Fruit fly (Drosophila melanogaster) whole organism, embryonic: Measurements from ENCODE around the gene Rlb1.
A peak's percentile ranks its signal among the peaks of the same experiment; 100 is the strongest.

Source experiments
- Atf6 ChIP-seq: fragments of 200-800 bp; sonication (Bioruptor generic); IDR thresholded peaks from 2 replicates; pipeline ENCODE4 v1.3.6; 2022; ENCODE audit warnings: missing biosample characterization, missing genetic modification characterization
- Awh ChIP-seq: fragments of 200-800 bp; sonication (Bioruptor generic); IDR thresholded peaks from 2 replicates; pipeline ENCODE4, ENCODE4 v1.3.6; 2022; ENCODE audit warnings: missing biosample characterization, missing genetic modification characterization
- Bdp1 ChIP-seq: fragments of 200-800 bp; sonication (Bioruptor generic); optimal IDR thresholded peaks from 3 replicates; lab custom pipeline; 2016; ENCODE audit warnings: missing biosample characterization, missing genetic modification characterization
- CG12299 ChIP-seq: fragments of 200-800 bp; sonication (Bioruptor generic); optimal IDR thresholded peaks from 2 replicates; lab custom pipeline; 2018; ENCODE audit warnings: missing biosample characterization, mild to moderate bottlenecking, missing genetic modification characterization
- CG13287 ChIP-seq: fragments of 200-800 bp; sonication (Bioruptor generic); IDR thresholded peaks from 2 replicates; pipeline ENCODE4 v1.3.6; 2022; ENCODE audit warnings: missing biosample characterization, missing genetic modification characterization; ENCODE audit not compliant: partially characterized antibody
- CG18262 ChIP-seq: fragments of 200-800 bp; optimal IDR thresholded peaks from 3 replicates; lab custom pipeline; 2019; ENCODE audit warnings: missing biosample characterization, mild to moderate bottlenecking, missing genetic modification characterization, moderate library complexity
- CG18599 ChIP-seq: fragments of 200-800 bp; sonication (Bioruptor generic); optimal IDR thresholded peaks from 3 replicates; lab custom pipeline; 2017; ENCODE audit warnings: missing biosample characterization, missing genetic modification characterization, mild to moderate bottlenecking, moderate library complexity, missing genetic modification reagents
- CG2678 ChIP-seq: fragments of 200-800 bp; sonication (Bioruptor generic); optimal IDR thresholded peaks from 3 replicates; lab custom pipeline; 2019; ENCODE audit warnings: missing biosample characterization, mild to moderate bottlenecking, missing genetic modification characterization, moderate library complexity
- CG2712 ChIP-seq: fragments of 200-800 bp; optimal IDR thresholded peaks from 3 replicates; lab custom pipeline; 2019; ENCODE audit warnings: missing biosample characterization, mild to moderate bottlenecking, missing genetic modification characterization, moderate library complexity
- CG3065 ChIP-seq: fragments of 200-800 bp; sonication (Bioruptor generic); optimal IDR thresholded peaks from 2 replicates; lab custom pipeline; 2016; ENCODE audit warnings: missing biosample characterization, missing genetic modification characterization
- CG4328 ChIP-seq: fragments of 200-800 bp; sonication (Bioruptor generic); optimal IDR thresholded peaks from 3 replicates; lab custom pipeline; 2017; ENCODE audit warnings: missing biosample characterization, missing genetic modification reagents, missing genetic modification characterization
- CG5245 ChIP-seq: fragments of 200-800 bp; sonication (Bioruptor generic); optimal IDR thresholded peaks from 3 replicates; lab custom pipeline; 2016; ENCODE audit warnings: missing biosample characterization, missing genetic modification characterization
- CG6254 ChIP-seq: fragments of 200-800 bp; sonication (Bioruptor generic); optimal IDR thresholded peaks from 3 replicates; lab custom pipeline; 2017; ENCODE audit warnings: mild to moderate bottlenecking, missing biosample characterization, missing genetic modification reagents, missing genetic modification characterization
- CG6272 ChIP-seq: fragments of 200-800 bp; sonication (Bioruptor generic); IDR thresholded peaks from 2 replicates; pipeline ENCODE4 v1.3.6; 2022; ENCODE audit warnings: missing biosample characterization, missing genetic modification characterization
- CG6683 ChIP-seq: fragments of 200-800 bp; sonication (Bioruptor generic); optimal IDR thresholded peaks from 2 replicates; lab custom pipeline; 2017; ENCODE audit warnings: missing biosample characterization, mild to moderate bottlenecking, missing genetic modification characterization, missing genetic modification reagents
- CG7928 ChIP-seq: fragments of 200-800 bp; sonication (Bioruptor generic); optimal IDR thresholded peaks from 2 replicates; lab custom pipeline; 2017; ENCODE audit warnings: missing biosample characterization, mild to moderate bottlenecking, missing genetic modification characterization
- CG8388 ChIP-seq: fragments of 200-800 bp; sonication (Bioruptor generic); optimal IDR thresholded peaks from 2 replicates; lab custom pipeline; 2019; ENCODE audit warnings: missing biosample characterization, mild to moderate bottlenecking, missing genetic modification characterization, moderate library complexity
- CG8478 ChIP-seq: fragments of >200 bp; optimal IDR thresholded peaks from 2 replicates; lab custom pipeline; 2018
- CG9727 ChIP-seq: fragments of 200-800 bp; sonication (Bioruptor generic); optimal IDR thresholded peaks from 3 replicates; lab custom pipeline; 2017; ENCODE audit warnings: missing biosample characterization, mild to moderate bottlenecking, missing genetic modification characterization
- CG9876 ChIP-seq: fragments of 200-800 bp; sonication (Bioruptor generic); optimal IDR thresholded peaks from 2 replicates; lab custom pipeline; 2016; ENCODE audit warnings: missing biosample characterization, missing genetic modification characterization
- CkIIα-i1 ChIP-seq: fragments of 200-800 bp; sonication (Bioruptor generic); IDR thresholded peaks from 2 replicates; pipeline ENCODE4 v1.3.6; 2022; ENCODE audit warnings: missing biosample characterization, missing genetic modification characterization
- Dfd ChIP-seq, 2 experiments: fragments of >200 bp; optimal IDR thresholded peaks; 2 replicates each; lab custom pipeline; 2017; ENCODE audit warnings: missing biosample characterization in 2 of 2, missing genetic modification characterization in 2 of 2
- Kr ChIP-seq: fragments of 200-800 bp; sonication (Bioruptor generic); optimal IDR thresholded peaks from 2 replicates; lab custom pipeline; 2017; ENCODE audit warnings: missing biosample characterization, mild to moderate bottlenecking, missing genetic modification characterization
- Med ChIP-seq: fragments of 200-800 bp; sonication (Bioruptor generic); peaks from one replicate; lab custom pipeline; 2016; ENCODE audit warnings: missing biosample characterization, missing genetic modification characterization, mild to moderate bottlenecking, inconsistent platforms, moderate library complexity
- Myb ChIP-seq: fragments of 200-800 bp; sonication (Bioruptor generic); optimal IDR thresholded peaks from 2 replicates; lab custom pipeline; 2016; ENCODE audit warnings: missing biosample characterization, missing genetic modification characterization
- Ptx1 ChIP-seq: fragments of 200-800 bp; sonication (Bioruptor generic); IDR thresholded peaks from 2 replicates; pipeline ENCODE4 v1.3.6; 2022; ENCODE audit warnings: missing biosample characterization, missing genetic modification characterization
- Taf1 ChIP-seq: fragments of 200-800 bp; sonication (Bioruptor generic); IDR thresholded peaks from 2 replicates; pipeline ENCODE4 v1.3.6; 2022; ENCODE audit warnings: missing biosample characterization, missing genetic modification characterization
- al ChIP-seq: fragments of 200-800 bp; sonication (Bioruptor generic); IDR thresholded peaks from 2 replicates; pipeline ENCODE4 v1.3.6; 2022; ENCODE audit warnings: missing biosample characterization, missing genetic modification characterization
- bbx ChIP-seq: fragments of 200-800 bp; sonication (Bioruptor generic); IDR thresholded peaks from 2 replicates; pipeline ENCODE4 v1.3.6; 2022; ENCODE audit warnings: missing biosample characterization, missing genetic modification characterization; ENCODE audit not compliant: partially characterized antibody
- cad ChIP-seq: fragments of >200 bp; optimal IDR thresholded peaks from 2 replicates; lab custom pipeline; 2017; ENCODE audit warnings: missing biosample characterization, missing genetic modification characterization
- da ChIP-seq: fragments of 200-800 bp; sonication (Bioruptor generic); optimal IDR thresholded peaks from 2 replicates; lab custom pipeline; 2016; ENCODE audit warnings: missing biosample characterization, missing genetic modification characterization
- dimm ChIP-seq: fragments of 200-800 bp; sonication (Bioruptor generic); IDR thresholded peaks from 2 replicates; pipeline ENCODE4 v1.3.6; 2022; ENCODE audit warnings: missing biosample characterization, missing genetic modification characterization
- eve ChIP-seq, 2 experiments: fragments of >200 bp; optimal IDR thresholded peaks; 2 replicates each; lab custom pipeline; 2017; ENCODE audit warnings: missing biosample characterization in 2 of 2, missing genetic modification characterization in 2 of 2
- fru ChIP-seq: fragments of >200 bp; optimal IDR thresholded peaks from 2 replicates; lab custom pipeline; 2017
- gcm ChIP-seq: fragments of 200-800 bp; sonication (Bioruptor generic); optimal IDR thresholded peaks from 2 replicates; lab custom pipeline; 2019; ENCODE audit warnings: missing biosample characterization, mild to moderate bottlenecking, missing genetic modification characterization, moderate library complexity
- gfzf ChIP-seq: fragments of 200-800 bp; sonication (Bioruptor generic); optimal IDR thresholded peaks from 2 replicates; lab custom pipeline; 2016; ENCODE audit warnings: missing biosample characterization, mild to moderate bottlenecking, missing genetic modification characterization, moderate library complexity
- insv ChIP-seq, 2 experiments: fragments of 200-800 bp; sonication (Bioruptor generic); optimal IDR thresholded peaks; 3 replicates each; lab custom pipeline; 2016 to 2018; ENCODE audit warnings: missing biosample characterization in 2 of 2, missing genetic modification characterization in 2 of 2
- jing ChIP-seq: fragments of 200-800 bp; sonication (Bioruptor generic); optimal IDR thresholded peaks from 2 replicates; lab custom pipeline; 2018; ENCODE audit warnings: missing biosample characterization, mild to moderate bottlenecking, missing genetic modification characterization
- nerfin-2 ChIP-seq: fragments of 200-800 bp; sonication (Bioruptor generic); IDR thresholded peaks from 2 replicates; pipeline ENCODE4 v1.3.6; 2022; ENCODE audit warnings: missing biosample characterization, missing genetic modification characterization; ENCODE audit not compliant: partially characterized antibody
- nmo ChIP-seq: fragments of 200-800 bp; sonication (Bioruptor generic); optimal IDR thresholded peaks from 2 replicates; lab custom pipeline; 2018; ENCODE audit warnings: missing biosample characterization, mild to moderate bottlenecking, missing genetic modification characterization, moderate library complexity
- p53 ChIP-seq: fragments of 200-800 bp; sonication (Bioruptor generic); optimal IDR thresholded peaks from 2 replicates; lab custom pipeline; 2016; ENCODE audit warnings: missing biosample characterization, missing genetic modification characterization
- pfk ChIP-seq: fragments of 200-800 bp; sonication (Bioruptor generic); optimal IDR thresholded peaks from 2 replicates; lab custom pipeline; 2018; ENCODE audit warnings: missing biosample characterization, mild to moderate bottlenecking, missing genetic modification characterization, moderate library complexity
- pnt ChIP-seq: fragments of 200-800 bp; sonication (Bioruptor generic); optimal IDR thresholded peaks from 3 replicates; lab custom pipeline; 2016; ENCODE audit warnings: missing biosample characterization, missing genetic modification characterization
- pros ChIP-seq: fragments of 200-800 bp; sonication (Bioruptor generic); optimal IDR thresholded peaks from 3 replicates; lab custom pipeline; 2019; ENCODE audit warnings: missing biosample characterization, mild to moderate bottlenecking, missing genetic modification characterization, moderate library complexity
- scrt ChIP-seq: fragments of 200-800 bp; sonication (Bioruptor generic); optimal IDR thresholded peaks from 2 replicates; lab custom pipeline; 2018; ENCODE audit warnings: missing biosample characterization, mild to moderate bottlenecking, missing genetic modification characterization, moderate library complexity
- stc ChIP-seq: fragments of 200-800 bp; sonication (Bioruptor generic); IDR thresholded peaks from 2 replicates; pipeline ENCODE4 v1.3.6; 2022; ENCODE audit warnings: missing biosample characterization, missing genetic modification characterization
- wek ChIP-seq: fragments of 200-800 bp; sonication (Bioruptor generic); optimal IDR thresholded peaks from 3 replicates; lab custom pipeline; 2018; ENCODE audit warnings: missing biosample characterization, mild to moderate bottlenecking, missing genetic modification characterization, moderate library complexity
- zen2 ChIP-seq: fragments of 200-800 bp; sonication (Bioruptor generic); IDR thresholded peaks from 3 replicates; pipeline ENCODE4 v1.3.6; 2022; ENCODE audit warnings: missing biosample characterization, missing genetic modification characterization; ENCODE audit not compliant: partially characterized antibody
- zfh2 ChIP-seq: fragments of 200-800 bp; sonication (Bioruptor generic); optimal IDR thresholded peaks from 2 replicates; lab custom pipeline; 2016; ENCODE audit warnings: missing biosample characterization, missing genetic modification characterization

The Rlb1 gene

dm6 chr3R:9493627-9494626, 19.2 kb upstream of the Rlb1 start, which contains the start of gene CG16779 (continued):
- no peak for TF ChIP-seq al (GFP tag; lab: Robert Waterston, UW)
- peak; percentile 65 for TF ChIP-seq CG9727
- TF ChIP-seq pfk (GFP tag; lab: Kevin White, UChicago), result no peak
- no peak for TF ChIP-seq zfh2
- peak; percentile 62 for TF ChIP-seq nmo (GFP tag; lab: Kevin White, UChicago)
- TF ChIP-seq stc (GFP tag; lab: Robert Waterston, UW), result no peak
- peak; percentile 3 for TF ChIP-seq jing (GFP tag; lab: Kevin White, UChicago)
- TF ChIP-seq fru, result no peak
- TF ChIP-seq CG2678 (tag; lab: Kevin White, UChicago), result peak; percentile 74
- TF ChIP-seq scrt (GFP tag; lab: Kevin White, UChicago), result peak; percentile 1
- no peak for TF ChIP-seq Atf6 (GFP tag; lab: Robert Waterston, UW)
- peak; percentile 36 for TF ChIP-seq CG5245
- no peak for TF ChIP-seq insv (GFP tag; optimal IDR thresholded peaks at IDR 0.05; lab: Kevin White, UChicago)
- TF ChIP-seq dimm (GFP tag; lab: Robert Waterston, UW), result no peak
- peak; percentile 65; the same call in 2 of the 3 replicates for TF ChIP-seq zen2 (GFP tag; lab: Robert Waterston, UW)
- TF ChIP-seq CG18262 (tag; lab: Kevin White, UChicago), result peak; percentile 66
- TF ChIP-seq CG13287 (GFP tag; lab: Robert Waterston, UW), result peak; percentile 40; the same call in 1 of the 2 replicates
- no peak for TF ChIP-seq CG3065 (GFP tag; lab: Kevin White, UChicago)
- no peak for TF ChIP-seq CG7928 (GFP tag; lab: Kevin White, UChicago)
- no peak for TF ChIP-seq CkIIα-i1 (GFP tag; lab: Robert Waterston, UW)
- peak; percentile 14 for TF ChIP-seq pros
- peak; percentile 32 for TF ChIP-seq CG18599 (GFP tag; lab: Kevin White, UChicago)
- TF ChIP-seq CG6683 (GFP tag; lab: Kevin White, UChicago), result no peak
- no peak for TF ChIP-seq CG8478
- no peak for TF ChIP-seq p53 (GFP tag; lab: Kevin White, UChicago)
- TF ChIP-seq CG2712 (tag; lab: Kevin White, UChicago), result peak; percentile 56
- no peak for TF ChIP-seq Bdp1
- no peak for TF ChIP-seq CG12299 (tag; lab: Kevin White, UChicago)
- TF ChIP-seq gfzf, result no peak
- TF ChIP-seq Awh (GFP tag; lab: Robert Waterston, UW), result no peak
- no peak for TF ChIP-seq nerfin-2 (GFP tag; lab: Robert Waterston, UW)
- peak; percentile 69 for TF ChIP-seq Med (GFP tag; lab: Kevin White, UChicago)
- TF ChIP-seq wek (GFP tag; lab: Kevin White, UChicago), result no peak
- peak; percentile 60 for TF ChIP-seq Ptx1
- TF ChIP-seq eve (GFP tag; optimal IDR thresholded peaks at IDR 0.05; lab: Kevin White, UChicago), result no peak
- peak; percentile 85 for TF ChIP-seq cad
- no peak for TF ChIP-seq CG9876 (GFP tag; lab: Kevin White, UChicago)
- no peak for TF ChIP-seq CG6272 (GFP tag; lab: Robert Waterston, UW)
- TF ChIP-seq pnt, result peak; percentile 9
- no peak for TF ChIP-seq bbx (GFP tag; lab: Robert Waterston, UW)
- TF ChIP-seq CG4328, result peak; percentile 26
- TF ChIP-seq CG6254, result no peak
- no peak for TF ChIP-seq da (GFP tag; lab: Kevin White, UChicago)
- TF ChIP-seq Kr (GFP tag; lab: Kevin White, UChicago), result no peak
- TF ChIP-seq Dfd (GFP tag; optimal IDR thresholded peaks at IDR 0.05; lab: Kevin White, UChicago), result no peak
- TF ChIP-seq Taf1, result no peak
- peak; percentile 25 for TF ChIP-seq CG8388 (GFP tag; lab: Kevin White, UChicago)
- TF ChIP-seq Myb (GFP tag; lab: Kevin White, UChicago), result no peak
- no peak for TF ChIP-seq gcm (GFP tag; lab: Kevin White, UChicago)
